Worm (Caenorhabditis elegans): ENCODE measurements around the gene C05G5.1.

DNA sequence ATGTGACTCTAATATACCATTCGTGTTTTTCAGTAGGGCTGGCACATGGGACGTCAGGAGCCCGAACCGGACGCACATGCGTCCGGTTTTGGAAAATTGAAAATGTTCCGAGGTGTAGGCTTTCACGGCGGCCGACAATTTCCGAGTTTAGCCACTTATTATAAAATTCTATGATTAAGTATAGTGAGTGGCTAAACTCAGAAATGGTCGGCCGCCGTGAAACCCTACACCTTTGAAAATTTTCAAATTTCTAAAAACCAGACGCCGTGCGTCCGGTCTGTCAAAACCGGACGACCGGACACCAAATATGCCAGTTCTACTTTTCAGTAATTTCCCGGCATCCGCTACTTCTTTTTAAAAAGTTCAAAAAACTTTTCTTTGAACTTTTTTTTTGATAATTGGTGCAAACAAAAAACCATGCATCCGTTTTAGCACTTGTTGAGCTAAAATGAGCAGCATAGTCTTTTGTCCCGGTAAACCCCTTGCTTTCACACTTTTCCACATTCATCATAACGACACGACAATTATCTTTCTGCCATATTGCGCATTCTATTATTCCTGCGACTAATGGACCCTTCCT, 17.8 kb upstream of the C05G5.1 start:
- TF ChIP-seq snpc-4 (tag; optimal IDR thresholded peaks at IDR 0.05), result peak; percentile 14
- no peak for TF ChIP-seq lin-35 (GFP tag; optimal IDR thresholded peaks at IDR 0.05)
- no peak for TF ChIP-seq unc-98 (GFP tag; IDR thresholded peaks at IDR 0.05)
- TF ChIP-seq tlp-1 (tag; optimal IDR thresholded peaks at IDR 0.05), result no peak
- no peak for TF ChIP-seq hlh-4 (tag; optimal IDR thresholded peaks at IDR 0.05)
- TF ChIP-seq lin-13 (GFP tag; optimal IDR thresholded peaks at IDR 0.05), result no peak

Measured in whole organism, L1 larva.